Fruit fly (Drosophila melanogaster): ENCODE data around the gene Atg17.
A peak's percentile ranks its signal among the peaks of the same experiment; 100 is the strongest.

The Atg17 gene

dm6 chr3R:5648569-5649476, 20.7 kb upstream of the Atg17 start, which contains the start of the genes MTA1-like and Sec23 (continued):
- TF ChIP-seq salr (GFP tag; optimal IDR thresholded peaks at IDR 0.05), result peak; percentile 35 to 59
- no peak for TF ChIP-seq Blimp-1 (GFP tag; optimal IDR thresholded peaks at IDR 0.05)
- TF ChIP-seq Sox14 (GFP tag; optimal IDR thresholded peaks at IDR 0.05), result no peak
- TF ChIP-seq cyc (GFP tag; optimal IDR thresholded peaks at IDR 0.05), result peak; percentile 51
- TF ChIP-seq fd59A (GFP tag; optimal IDR thresholded peaks at IDR 0.05), result peak; percentile 18
- peak; percentile 62 for TF ChIP-seq Ets21C (GFP tag; optimal IDR thresholded peaks at IDR 0.05)
- TF ChIP-seq CG7368 (GFP tag; optimal IDR thresholded peaks at IDR 0.05), result no peak
- no peak for TF ChIP-seq CG16779 (tag; optimal IDR thresholded peaks at IDR 0.05)
- peak; percentile 28 for TF ChIP-seq vri (GFP tag; optimal IDR thresholded peaks at IDR 0.05)
- peak; percentile 50 for TF ChIP-seq CG34406 (GFP tag; optimal IDR thresholded peaks at IDR 0.05)
- TF ChIP-seq fd85E (GFP tag; optimal IDR thresholded peaks at IDR 0.05), result no peak
- TF ChIP-seq net (GFP tag; optimal IDR thresholded peaks at IDR 0.05), result peak; percentile 34
- no peak for TF ChIP-seq CG15336 (GFP tag; IDR thresholded peaks at IDR 0.05)
- TF ChIP-seq CG3919 (GFP tag; optimal IDR thresholded peaks at IDR 0.05), result peak; percentile 49
- peak; percentile 29 for TF ChIP-seq CG11762 (GFP tag; optimal IDR thresholded peaks at IDR 0.05; ENCODE audit: insufficient read depth)
- TF ChIP-seq CG10631 (GFP tag; optimal IDR thresholded peaks at IDR 0.05), result peak; percentile 77
- TF ChIP-seq Gug (GFP tag; IDR thresholded peaks at IDR 0.05), result peak; percentile 11; the same call in 1 of the 2 replicates
- TF ChIP-seq CG4318 (GFP tag; optimal IDR thresholded peaks at IDR 0.05), result no peak
- no peak for TF ChIP-seq Eip75B (GFP tag; optimal IDR thresholded peaks at IDR 0.05)
- peak; percentile 45 for TF ChIP-seq Smox (GFP tag; optimal IDR thresholded peaks at IDR 0.05)
- peak; percentile 44 for TF ChIP-seq Ets96B (tag; optimal IDR thresholded peaks at IDR 0.05)
- peak; percentile 40 for TF ChIP-seq topi (GFP tag; optimal IDR thresholded peaks at IDR 0.05)
- TF ChIP-seq CG1621 (tag; optimal IDR thresholded peaks at IDR 0.05), result no peak

- TF ChIP-seq fd59A (GFP tag; optimal IDR thresholded peaks at IDR 0.05) (no peak), OdsH (GFP tag; optimal IDR thresholded peaks at IDR 0.05) (no peak), salr (GFP tag; optimal IDR thresholded peaks at IDR 0.05) (no peak), Smox (GFP tag; optimal IDR thresholded peaks at IDR 0.05) (no peak), net (GFP tag; optimal IDR thresholded peaks at IDR 0.05) (no peak), Ets96B (tag; optimal IDR thresholded peaks at IDR 0.05) (no peak)
Observed at dm6 chr3R:5649903-5650302, 19.6 kb upstream of the Atg17 start.

DNA sequence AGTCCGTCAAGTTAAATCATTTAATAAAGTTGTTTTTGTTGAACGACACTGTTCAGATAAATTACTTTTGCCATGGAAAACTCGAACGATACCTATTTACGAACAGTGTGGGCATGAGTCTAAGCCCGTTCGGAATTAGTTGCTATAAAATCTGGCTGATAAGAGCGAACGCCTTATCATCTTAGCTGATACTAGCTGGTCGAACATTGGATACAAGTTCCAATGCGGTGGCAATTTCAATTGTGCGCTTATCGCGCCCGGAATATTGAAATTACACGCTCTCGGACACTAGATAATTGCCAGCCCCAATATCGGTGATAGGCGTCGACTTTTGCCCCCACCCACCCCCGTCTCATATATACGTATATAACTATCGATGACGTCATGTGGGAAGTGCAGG, 15.6 kb upstream of the Atg17 start:
- TF ChIP-seq CG10631 (GFP tag; optimal IDR thresholded peaks at IDR 0.05) (no peak), svp (GFP tag) (no peak), net (GFP tag; optimal IDR thresholded peaks at IDR 0.05) (no peak), CG6808 (GFP tag; optimal IDR thresholded peaks at IDR 0.05) (no peak), fd59A (GFP tag; optimal IDR thresholded peaks at IDR 0.05) (no peak), pdm3 (GFP tag; optimal IDR thresholded peaks at IDR 0.05) (no peak), CG31627 (GFP tag; optimal IDR thresholded peaks at IDR 0.05) (no peak), fkh (GFP tag; optimal IDR thresholded peaks at IDR 0.05) (no peak), esn (GFP tag; optimal IDR thresholded peaks at IDR 0.05) (no peak), CG1621 (tag; optimal IDR thresholded peaks at IDR 0.05) (no peak)

dm6 chr3R:5654692-5655181, 14.8 kb upstream of the Atg17 start, which contains the start of the genes elm and MED27:
elm (minus strand) TSS chr3R:5654861.
MED27 (plus strand) TSS chr3R:5655139.
- TF ChIP-seq CG4318 (GFP tag; optimal IDR thresholded peaks at IDR 0.05) (no peak), CG3032 (tag; optimal IDR thresholded peaks at IDR 0.05) (peak; percentile 93), dsx (GFP tag; optimal IDR thresholded peaks at IDR 0.05; ENCODE audit: poor library complexity, severe bottlenecking) (peak; percentile 88), Sox102F (GFP tag; optimal IDR thresholded peaks at IDR 0.05) (peak; percentile 88), Gug (GFP tag; IDR thresholded peaks at IDR 0.05) (peak; percentile 88), Sox14 (GFP tag; optimal IDR thresholded peaks at IDR 0.05) (peak; percentile 95), CG32006 (GFP tag; optimal IDR thresholded peaks at IDR 0.05) (peak; percentile 88), vri (GFP tag; optimal IDR thresholded peaks at IDR 0.05) (peak; percentile 85), CG8632 (GFP tag; optimal IDR thresholded peaks at IDR 0.05) (peak; percentile 83), Eip93F (GFP tag; optimal IDR thresholded peaks at IDR 0.05) (peak; percentile 76), topi (GFP tag; optimal IDR thresholded peaks at IDR 0.05) (peak; percentile 92), esn (GFP tag; optimal IDR thresholded peaks at IDR 0.05) (peak; percentile 94), CG3919 (GFP tag; optimal IDR thresholded peaks at IDR 0.05) (peak; percentile 91), CG16779 (tag; optimal IDR thresholded peaks at IDR 0.05) (no peak), ss (GFP tag; optimal IDR thresholded peaks at IDR 0.05) (peak; percentile 62 to 85), spab (GFP tag; optimal IDR thresholded peaks at IDR 0.05) (no peak), CG8319 (GFP tag; optimal IDR thresholded peaks at IDR 0.05) (peak; percentile 86), CG34406 (GFP tag; optimal IDR thresholded peaks at IDR 0.05) (peak; percentile 86), Ets21C (GFP tag; optimal IDR thresholded peaks at IDR 0.05) (peak; percentile 95), Ets96B (tag; optimal IDR thresholded peaks at IDR 0.05) (peak; percentile 87), dac (GFP tag; optimal IDR thresholded peaks at IDR 0.05) (peak; percentile 64), Hr4 (GFP tag; optimal IDR thresholded peaks at IDR 0.05) (peak; percentile 94)
